Worm (Caenorhabditis elegans) whole organism, L4/young adult: Measurements from ENCODE around the gene F56D5.2.

ENCODE experiments used
- W03F9.2 ChIP-seq: fragments of 150-350 bp; optimal IDR thresholded peaks from 2 replicates; lab custom pipeline; 2014; ENCODE audit warnings: missing biosample characterization, missing genetic modification characterization
- dao-5 ChIP-seq: sonication (generic microtip); optimal IDR thresholded peaks from 2 replicates; lab custom pipeline; 2016; ENCODE audit warnings: missing genotype, missing genetic modification characterization, moderate library complexity, missing compliant biosample characterization
- him-1 ChIP-seq: sonication (generic microtip); optimal IDR thresholded peaks from 2 replicates; lab custom pipeline; 2016; ENCODE audit warnings: missing genotype, missing genetic modification reagents, missing genetic modification characterization, missing compliant biosample characterization

DNA sequence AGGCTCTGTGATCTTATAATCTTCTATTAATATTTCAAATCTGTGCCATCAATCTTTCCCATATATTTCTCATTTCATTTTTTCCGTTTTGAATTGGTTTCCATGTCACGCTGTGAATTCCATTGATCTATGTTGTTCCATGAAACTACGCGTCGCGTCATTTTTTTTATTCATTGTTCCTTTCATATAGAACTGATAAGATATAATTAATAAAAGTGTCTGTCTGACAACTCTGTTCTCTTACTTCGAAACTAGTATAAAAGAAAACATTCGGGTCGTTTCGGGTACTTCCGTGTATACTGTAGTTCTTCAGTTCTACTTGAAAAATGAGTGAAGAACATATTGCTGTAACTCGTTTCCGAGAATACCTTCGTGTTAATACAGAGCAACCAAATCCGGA is 23.9 kb downstream of the F56D5.2 start, which contains the start of gene C10C5.3:
- no peak for TF ChIP-seq him-1 (tag; lab: Kevin White, UChicago)
- no peak for TF ChIP-seq W03F9.2 (tag; lab: Kevin White, UChicago)
- TF ChIP-seq dao-5 (tag; lab: Kevin White, UChicago), result no peak
